Worm (Caenorhabditis elegans) whole organism, late embryonic: ENCODE data around the gene Y43F8B.20.

Experiments used
- C08G9.2 ChIP-seq: sonication (generic microtip); optimal IDR thresholded peaks from 2 replicates; lab custom pipeline; 2016; ENCODE audit warnings: mild to moderate bottlenecking, missing genetic modification characterization, moderate library complexity, missing compliant biosample characterization
- T23F11.4 ChIP-seq: fragments of 200-800 bp; sonication (Bioruptor generic); optimal IDR thresholded peaks from 2 replicates; lab custom pipeline; 2018; ENCODE audit warnings: mild to moderate bottlenecking, missing genetic modification characterization, missing compliant biosample characterization
- Y22D7AL.16 ChIP-seq: sonication (generic microtip); optimal IDR thresholded peaks from 2 replicates; lab custom pipeline; 2016; ENCODE audit warnings: missing genetic modification characterization, missing compliant biosample characterization
- ama-1 ChIP-seq: fragments of 150-350 bp; optimal IDR thresholded peaks from 2 replicates; lab custom pipeline; 2014
- ceh-34 ChIP-seq: sonication (generic microtip); optimal IDR thresholded peaks from 2 replicates; lab custom pipeline; 2016; ENCODE audit warnings: mild to moderate bottlenecking, missing genetic modification characterization, missing compliant biosample characterization
- fkh-10 ChIP-seq: fragments of 150-350 bp; optimal IDR thresholded peaks from 2 replicates; lab custom pipeline; 2014; ENCODE audit warnings: missing biosample characterization, missing genetic modification reagents, missing genetic modification characterization
- hlh-8 ChIP-seq: sonication (generic microtip); optimal IDR thresholded peaks from 2 replicates; lab custom pipeline; 2016; ENCODE audit warnings: missing genotype, missing genetic modification characterization, missing compliant biosample characterization
- nhr-11 ChIP-seq: fragments of 150-350 bp; optimal IDR thresholded peaks from 2 replicates; lab custom pipeline; 2014; ENCODE audit warnings: missing biosample characterization, missing genetic modification characterization
- pag-3 ChIP-seq: sonication (generic microtip); optimal IDR thresholded peaks from 2 replicates; lab custom pipeline; 2016; ENCODE audit warnings: missing compliant biosample characterization, missing genetic modification characterization, borderline replicate concordance
- pat-9 ChIP-seq: fragments of 200-800 bp; sonication (Bioruptor generic); optimal IDR thresholded peaks from 2 replicates; lab custom pipeline; 2018; ENCODE audit warnings: mild to moderate bottlenecking, missing genetic modification characterization, moderate library complexity, missing compliant biosample characterization
- pha-4 ChIP-seq: fragments of 150-350 bp; optimal IDR thresholded peaks from 2 replicates; lab custom pipeline; 2018; ENCODE audit warnings: missing biosample characterization, missing genetic modification reagents, missing genetic modification characterization
- tbx-2 ChIP-seq: sonication (generic microtip); optimal IDR thresholded peaks from 2 replicates; lab custom pipeline; 2016; ENCODE audit warnings: missing genetic modification characterization, missing compliant biosample characterization
- tbx-7 ChIP-seq: sonication (generic microtip); optimal IDR thresholded peaks from 2 replicates; lab custom pipeline; 2016; ENCODE audit warnings: missing genotype, missing genetic modification characterization, missing compliant biosample characterization
- ztf-16 ChIP-seq: sonication (generic microtip); optimal IDR thresholded peaks from 2 replicates; lab custom pipeline; 2017; ENCODE audit warnings: missing genetic modification characterization, missing compliant biosample characterization

ce11 chrV:19519511-19519934 is 30.1 kb downstream of the Y43F8B.20 start:
- TF ChIP-seq pat-9 (tag; lab: Kevin White, UChicago) = no peak
- TF ChIP-seq tbx-2 = no peak
- no peak for TF ChIP-seq hlh-8 (tag; lab: Kevin White, UChicago)
- TF ChIP-seq pha-4 (tag; lab: Kevin White, UChicago) = no peak
- no peak for TF ChIP-seq C08G9.2
- no peak for TF ChIP-seq ama-1
- no peak for TF ChIP-seq ztf-16 (tag; lab: Kevin White, UChicago)
- no peak for TF ChIP-seq ceh-34 (tag; lab: Kevin White, UChicago)
- no peak for TF ChIP-seq tbx-7 (tag; lab: Kevin White, UChicago)
- TF ChIP-seq Y22D7AL.16 (tag; lab: Kevin White, UChicago) = no peak
- TF ChIP-seq pag-3 (tag; lab: Kevin White, UChicago) = no peak
- no peak for TF ChIP-seq fkh-10 (GFP tag; lab: Kevin White, UChicago)
- TF ChIP-seq nhr-11 = no peak
- no peak for TF ChIP-seq T23F11.4 (GFP tag; lab: Kevin White, UChicago)
